Worm (Caenorhabditis elegans) whole organism, young adult: Measurements from ENCODE around the gene F35G2.3.

ENCODE experiments used
- F55B11.4 ChIP-seq: sonication (generic microtip); optimal IDR thresholded peaks from 2 replicates; lab custom pipeline; 2016; ENCODE audit warnings: missing compliant biosample characterization, missing genetic modification characterization, borderline replicate concordance; ENCODE audit not compliant: insufficient read depth
- Y53F4B.3 ChIP-seq: fragments of 200-800 bp; sonication (Bioruptor generic); IDR thresholded peaks from 2 replicates; pipeline ENCODE4 v1.3.6; 2022; ENCODE audit warnings: missing genetic modification reagents, missing genetic modification characterization, missing compliant biosample characterization
- dox-1 ChIP-seq: fragments of 200-800 bp; sonication (Bioruptor generic); IDR thresholded peaks from 2 replicates; pipeline ENCODE4 v1.3.6; 2022; ENCODE audit warnings: missing genetic modification reagents, missing genetic modification characterization, missing compliant biosample characterization
- let-526 ChIP-seq: fragments of 200-800 bp; sonication (Bioruptor generic); IDR thresholded peaks from 2 replicates; pipeline ENCODE4 v1.3.6; 2022; ENCODE audit warnings: missing genetic modification reagents, missing genetic modification characterization, missing compliant biosample characterization
- lin-54 ChIP-seq: fragments of 200-800 bp; sonication (Bioruptor generic); optimal IDR thresholded peaks from 2 replicates; lab custom pipeline; 2018; ENCODE audit warnings: mild to moderate bottlenecking, missing genetic modification characterization, missing compliant biosample characterization
- mel-28 ChIP-seq: sonication (generic microtip); optimal IDR thresholded peaks from 2 replicates; lab custom pipeline; 2016; ENCODE audit warnings: borderline replicate concordance, mild to moderate bottlenecking, missing genetic modification characterization, missing compliant biosample characterization
- nfya-1 ChIP-seq: sonication (generic microtip); optimal IDR thresholded peaks from 2 replicates; lab custom pipeline; 2017; ENCODE audit warnings: antibody characterized with exemption, missing compliant biosample characterization, missing genetic modification characterization, borderline replicate concordance; ENCODE audit not compliant: insufficient read depth
- nfya-2 ChIP-seq: fragments of 200-800 bp; sonication (Bioruptor generic); IDR thresholded peaks from 2 replicates; pipeline ENCODE4 v1.3.6; 2022; ENCODE audit warnings: missing genetic modification reagents, missing genetic modification characterization, missing compliant biosample characterization
- nhr-90 ChIP-seq: sonication (generic microtip); optimal IDR thresholded peaks from 2 replicates; lab custom pipeline; 2016; ENCODE audit warnings: missing genotype, mild to moderate bottlenecking, missing genetic modification characterization, missing compliant biosample characterization
- rec-8 ChIP-seq, 2 experiments: sonication (generic microtip); optimal IDR thresholded peaks; 2 replicates each; lab custom pipeline; 2016; ENCODE audit warnings: mild to moderate bottlenecking in 2 of 2, missing genetic modification characterization in 2 of 2, missing genetic modification reagents in 2 of 2, missing genotype in 2 of 2, missing biosample characterization in 1 of 2, missing compliant biosample characterization in 1 of 2, moderate library complexity in 1 of 2
- sptf-2 ChIP-seq: fragments of 200-800 bp; sonication (Bioruptor generic); optimal IDR thresholded peaks from 2 replicates; lab custom pipeline; 2018; ENCODE audit warnings: mild to moderate bottlenecking, missing genetic modification characterization, missing compliant biosample characterization

- TF ChIP-seq nfya-2 (GFP tag; lab: Robert Waterston, UW) (no peak), sptf-2 (GFP tag; lab: Kevin White, UChicago) (no peak), rec-8 (tag; optimal IDR thresholded peaks at IDR 0.05; lab: Kevin White, UChicago) (no peak), nhr-90 (no peak), F55B11.4 (no peak), lin-54 (GFP tag; lab: Kevin White, UChicago) (no peak), dox-1 (no peak), let-526 (GFP tag; lab: Robert Waterston, UW) (no peak), Y53F4B.3 (GFP tag; lab: Robert Waterston, UW) (no peak), mel-28 (tag; lab: Kevin White, UChicago) (no peak), nfya-1 (tag; lab: Kevin White, UChicago) (no peak)
Measured at ce11 chrIV:12252579-12252978, 43.2 kb downstream of the F35G2.3 start, which contains the start of gene dnj-26.
